Worm (Caenorhabditis elegans) whole organism, L1 larva: ENCODE data around the gene C17C3.1.
"Not testable (repeated sequence)": the region's sequence is repeated elsewhere in the genome, so short reads cannot be mapped to it uniquely, and the experiment has no call there.

Experiments used
- C16A3.4 ChIP-seq: fragments of 150-350 bp; optimal IDR thresholded peaks from 2 replicates; lab custom pipeline; 2014; ENCODE audit warnings: missing biosample characterization, missing genetic modification characterization
- aha-1 ChIP-seq: fragments of 150-350 bp; optimal IDR thresholded peaks from 2 replicates; lab custom pipeline; 2014; ENCODE audit warnings: missing biosample characterization, missing genetic modification characterization
- alr-1 ChIP-seq: fragments of 200-800 bp; sonication (Bioruptor generic); optimal IDR thresholded peaks from 2 replicates; lab custom pipeline; 2018; ENCODE audit warnings: borderline replicate concordance, mild to moderate bottlenecking, missing genetic modification characterization, missing compliant biosample characterization
- ceh-8 ChIP-seq: fragments of 200-800 bp; sonication (Bioruptor generic); optimal IDR thresholded peaks from 2 replicates; lab custom pipeline; 2018; ENCODE audit warnings: mild to moderate bottlenecking, missing genetic modification characterization, moderate library complexity, missing compliant biosample characterization
- ceh-82 ChIP-seq, 3 experiments: fragments of 150-350 bp in 1 of 3; sonication (generic microtip) in 2 of 3; optimal IDR thresholded peaks; 2 replicates each; lab custom pipeline; 2014 to 2017; ENCODE audit warnings: missing biosample characterization in 3 of 3, missing genetic modification characterization in 3 of 3
- ceh-88 ChIP-seq: fragments of 200-800 bp; sonication (Bioruptor generic); IDR thresholded peaks from 2 replicates; pipeline ENCODE4 v1.3.6; 2022; ENCODE audit warnings: missing genetic modification characterization, missing compliant biosample characterization
- ceh-90 ChIP-seq: sonication (generic microtip); optimal IDR thresholded peaks from 2 replicates; lab custom pipeline; 2016; ENCODE audit warnings: missing genetic modification characterization, missing compliant biosample characterization
- ces-1 ChIP-seq: fragments of 150-350 bp; optimal IDR thresholded peaks from 2 replicates; lab custom pipeline; 2014; ENCODE audit warnings: missing biosample characterization, missing genetic modification reagents, missing genetic modification characterization
- elt-2 ChIP-seq: sonication (generic microtip); optimal IDR thresholded peaks from 2 replicates; lab custom pipeline; 2016; ENCODE audit warnings: missing genetic modification characterization, mild to moderate bottlenecking, inconsistent platforms, missing compliant biosample characterization, missing genetic modification reagents
- elt-3 ChIP-seq, 6 experiments: fragments of 150-350 bp in 1 of 6; sonication (generic microtip); optimal IDR thresholded peaks; 2 replicates each; lab custom pipeline; 2017 to 2018; ENCODE audit warnings: missing biosample characterization in 6 of 6, missing genetic modification characterization in 6 of 6, inconsistent platforms in 1 of 6
- fkh-10 ChIP-seq: sonication (generic microtip); optimal IDR thresholded peaks from 2 replicates; lab custom pipeline; 2017; ENCODE audit warnings: missing biosample characterization, missing genetic modification reagents, missing genetic modification characterization
- fkh-4 ChIP-seq: sonication (generic microtip); optimal IDR thresholded peaks from 2 replicates; lab custom pipeline; 2016; ENCODE audit warnings: missing compliant biosample characterization, missing genetic modification characterization, borderline replicate concordance
- irx-1 ChIP-seq: sonication (generic microtip); optimal IDR thresholded peaks from 2 replicates; lab custom pipeline; 2016; ENCODE audit warnings: missing genetic modification characterization, missing compliant biosample characterization
- isw-1 ChIP-seq: fragments of 200-800 bp; sonication (Bioruptor generic); IDR thresholded peaks from 2 replicates; pipeline ENCODE4 v1.3.6; 2022; ENCODE audit warnings: missing genetic modification characterization, missing compliant biosample characterization
- lin-15B ChIP-seq: fragments of 150-350 bp; sonication (generic microtip); optimal IDR thresholded peaks from 3 replicates; lab custom pipeline; 2014; ENCODE audit warnings: missing biosample characterization, missing genetic modification characterization
- lir-3 ChIP-seq: sonication (generic microtip); optimal IDR thresholded peaks from 2 replicates; lab custom pipeline; 2016; ENCODE audit warnings: mild to moderate bottlenecking, missing genetic modification characterization, moderate library complexity, missing compliant biosample characterization; ENCODE audit not compliant: poor library complexity
- mef-2 ChIP-seq: fragments of 150-350 bp; optimal IDR thresholded peaks from 2 replicates; lab custom pipeline; 2014; ENCODE audit warnings: missing biosample characterization, missing genetic modification characterization
- mep-1 ChIP-seq: fragments of 150-350 bp; optimal IDR thresholded peaks from 2 replicates; lab custom pipeline; 2014; ENCODE audit warnings: missing biosample characterization, missing genetic modification characterization
- nhr-20 ChIP-seq: sonication (generic microtip); optimal IDR thresholded peaks from 2 replicates; lab custom pipeline; 2016; ENCODE audit warnings: mild to moderate bottlenecking, missing genetic modification characterization, missing compliant biosample characterization
- nhr-71 ChIP-seq: sonication (generic microtip); optimal IDR thresholded peaks from 2 replicates; lab custom pipeline; 2016; ENCODE audit warnings: mild to moderate bottlenecking, missing genetic modification characterization, moderate library complexity, missing compliant biosample characterization
- nhr-84 ChIP-seq: sonication (generic microtip); optimal IDR thresholded peaks from 2 replicates; lab custom pipeline; 2017; ENCODE audit warnings: missing biosample characterization, missing genetic modification characterization
- pag-3 ChIP-seq: sonication (generic microtip); optimal IDR thresholded peaks from 2 replicates; lab custom pipeline; 2017; ENCODE audit warnings: missing genetic modification characterization, mild to moderate bottlenecking, missing compliant biosample characterization, antibody characterized with exemption, borderline replicate concordance; ENCODE audit not compliant: insufficient read depth
- pqm-1 ChIP-seq: sonication (generic microtip); optimal IDR thresholded peaks from 3 replicates; lab custom pipeline; 2017; ENCODE audit warnings: missing biosample characterization, missing genetic modification characterization
- snpc-4 ChIP-seq: fragments of 150-350 bp; optimal IDR thresholded peaks from 2 replicates; lab custom pipeline; 2014; ENCODE audit warnings: missing biosample characterization, missing genetic modification characterization
- sox-4 ChIP-seq: sonication (generic microtip); optimal IDR thresholded peaks from 2 replicates; lab custom pipeline; 2016; ENCODE audit warnings: missing genetic modification characterization, missing compliant biosample characterization
- sptf-1 ChIP-seq: fragments of 150-350 bp; optimal IDR thresholded peaks from 2 replicates; lab custom pipeline; 2014; ENCODE audit warnings: missing biosample characterization, missing genetic modification characterization
- tlp-1 ChIP-seq: fragments of 150-350 bp; optimal IDR thresholded peaks from 2 replicates; lab custom pipeline; 2014; ENCODE audit warnings: missing biosample characterization, missing genetic modification characterization
- unc-130 ChIP-seq: fragments of 150-350 bp; optimal IDR thresholded peaks from 2 replicates; lab custom pipeline; 2017; ENCODE audit warnings: missing biosample characterization, missing genetic modification characterization, inconsistent platforms
- unc-30 ChIP-seq: sonication (generic microtip); optimal IDR thresholded peaks from 2 replicates; lab custom pipeline; 2017; ENCODE audit warnings: missing biosample characterization, missing genetic modification characterization
- unc-62 ChIP-seq: fragments of 150-350 bp; optimal IDR thresholded peaks from 2 replicates; lab custom pipeline; 2014; ENCODE audit warnings: missing biosample characterization, missing genetic modification reagents, missing genetic modification characterization
- xbp-1 ChIP-seq: sonication (generic microtip); optimal IDR thresholded peaks from 2 replicates; lab custom pipeline; 2016; ENCODE audit warnings: missing genetic modification characterization, missing compliant biosample characterization
- zip-4 ChIP-seq: fragments of 200-800 bp; sonication (Bioruptor generic); optimal IDR thresholded peaks from 2 replicates; lab custom pipeline; 2018; ENCODE audit warnings: mild to moderate bottlenecking, missing genetic modification characterization, moderate library complexity, missing compliant biosample characterization
- ztf-4 ChIP-seq: fragments of 150-350 bp; optimal IDR thresholded peaks from 2 replicates; lab custom pipeline; 2014; ENCODE audit warnings: missing biosample characterization, missing genetic modification characterization

Gene C17C3.1

DNA sequence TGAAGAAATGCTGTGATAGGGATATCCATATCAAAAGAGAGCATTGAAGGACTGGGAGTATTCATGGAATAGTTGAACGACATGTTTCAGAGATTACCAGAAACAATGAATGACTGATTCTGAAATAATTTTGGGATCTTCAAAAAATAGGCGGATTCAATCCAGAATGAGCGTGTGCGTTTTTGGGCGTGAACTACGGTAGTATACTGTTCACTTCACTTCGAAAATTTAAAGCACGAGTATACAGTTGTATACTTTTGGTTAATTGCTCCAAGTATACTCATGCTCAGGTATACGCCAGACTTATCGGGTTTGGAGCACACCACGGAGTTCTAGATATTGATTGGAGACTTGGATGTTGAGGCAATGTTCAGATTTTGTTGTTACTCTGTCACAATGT lies 45.1 kb upstream of the C17C3.1 start, which contains the start of gene tbx-35:
tbx-35 (minus strand) TSS at position 101 of the 400 bp plus-strand sequence.
- TF ChIP-seq isw-1 (GFP tag; lab: Robert Waterston, UW): no peak
- no peak for TF ChIP-seq unc-62
- no peak for TF ChIP-seq unc-30
- TF ChIP-seq alr-1 (tag; lab: Kevin White, UChicago): no peak
- TF ChIP-seq C16A3.4 (tag; lab: Kevin White, UChicago): no peak
- no peak for TF ChIP-seq lin-15B (tag; lab: Kevin White, UChicago)
- no peak for TF ChIP-seq irx-1 (tag; lab: Kevin White, UChicago)
- TF ChIP-seq nhr-71 (tag; lab: Kevin White, UChicago): no peak
- no peak for TF ChIP-seq fkh-4 (tag; lab: Kevin White, UChicago)
- no peak for TF ChIP-seq nhr-20 (tag; lab: Kevin White, UChicago)
- no peak for TF ChIP-seq pag-3
- no peak for TF ChIP-seq lir-3 (tag; lab: Kevin White, UChicago)
- no peak for TF ChIP-seq xbp-1
- TF ChIP-seq ces-1 (GFP tag; lab: Kevin White, UChicago): no peak
- TF ChIP-seq snpc-4 (tag; lab: Kevin White, UChicago): no peak
- no peak for TF ChIP-seq elt-2 (tag; lab: Kevin White, UChicago)
- no peak for TF ChIP-seq nhr-84 (tag; lab: Kevin White, UChicago)
- TF ChIP-seq ceh-82 (tag; optimal IDR thresholded peaks at IDR 0.05; lab: Kevin White, UChicago): no peak
- TF ChIP-seq mep-1 (tag; lab: Kevin White, UChicago): no peak
- TF ChIP-seq elt-3 (tag; optimal IDR thresholded peaks at IDR 0.05; lab: Kevin White, UChicago): no peak

DNA sequence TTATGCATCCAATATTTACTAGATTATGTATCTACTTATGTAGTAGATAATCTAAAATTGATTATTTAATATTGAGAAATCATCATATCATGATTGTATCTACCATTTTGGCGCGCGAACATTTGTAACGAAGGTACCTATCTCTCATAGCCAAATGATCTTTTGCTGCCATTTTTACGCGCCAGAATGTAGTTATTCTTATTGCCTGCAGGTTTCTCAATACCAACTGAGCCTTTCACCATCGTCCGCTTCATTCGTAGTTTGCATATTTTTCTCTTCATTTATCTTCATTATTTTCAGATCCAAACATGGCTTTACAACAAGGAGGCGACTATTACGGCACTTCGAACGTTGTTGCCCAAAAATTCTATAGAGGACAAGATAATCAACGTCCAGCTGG lies 42.5 kb upstream of the C17C3.1 start, which contains the start of gene ZK177.1:
ZK177.1 (plus strand) TSS at position 301 of the 400 bp plus-strand sequence.
- TF ChIP-seq tlp-1 (no peak), ceh-88 (GFP tag; lab: Robert Waterston, UW) (no peak), unc-130 (tag; lab: Kevin White, UChicago) (no peak), ztf-4 (no peak), ceh-8 (GFP tag; lab: Kevin White, UChicago) (no peak), aha-1 (tag; lab: Kevin White, UChicago) (no peak), unc-62 (no peak), sptf-1 (tag; lab: Kevin White, UChicago) (no peak)

DNA sequence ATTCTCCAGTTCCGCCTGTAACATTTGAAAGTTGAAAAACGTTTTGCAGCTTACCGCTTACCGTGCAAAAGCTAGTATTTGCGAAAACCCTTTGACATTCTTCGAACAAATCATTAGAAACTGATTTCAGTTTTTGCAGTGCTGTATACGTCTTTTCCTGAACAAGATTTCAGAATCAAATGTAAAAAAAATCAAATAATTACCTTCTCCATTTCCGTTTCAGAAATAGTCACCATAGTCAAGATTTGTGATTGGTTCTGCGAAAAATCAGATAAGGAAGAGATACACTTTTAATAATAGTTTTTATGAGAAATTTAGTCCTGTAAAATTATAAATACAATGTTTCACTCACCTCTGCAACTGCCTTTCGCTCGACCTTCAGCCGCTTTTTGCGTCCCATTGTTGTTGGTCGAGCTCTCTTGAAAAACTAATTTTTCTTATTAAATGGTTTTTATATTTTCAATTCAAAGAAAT lies 38.5 kb upstream of the C17C3.1 start, which contains the start of gene C17C3.9:
C17C3.9 (minus strand) TSS at position 424 of the 474 bp plus-strand sequence.
- no peak for TF ChIP-seq ceh-90
- TF ChIP-seq aha-1 (tag; lab: Kevin White, UChicago): no peak
- TF ChIP-seq zip-4: no peak
- no peak for TF ChIP-seq mef-2
- TF ChIP-seq, all 84 proteins: peak for 0

DNA sequence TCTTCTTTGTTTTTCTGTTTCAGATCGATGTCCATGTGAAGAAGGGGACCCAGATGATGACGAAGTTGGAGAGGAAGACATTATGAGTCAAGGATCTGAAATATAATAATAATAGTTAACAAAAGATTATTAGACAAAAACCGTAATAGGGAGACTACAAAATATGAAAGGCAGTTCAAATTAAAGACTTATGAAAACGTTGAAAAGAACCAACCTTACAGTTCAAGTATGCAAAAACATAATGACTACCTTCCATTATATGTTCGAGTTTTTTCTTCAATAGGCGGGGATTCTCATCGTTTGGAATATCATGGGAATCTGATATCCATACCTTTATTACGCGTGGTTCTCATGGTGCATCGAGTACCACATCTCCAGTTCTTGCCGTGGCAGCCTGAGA lies 36.7 kb upstream of the C17C3.1 start, which contains the start of gene hlh-26:
hlh-26 (minus strand) TSS at position 101 of the 400 bp plus-strand sequence.
- TF ChIP-seq sox-4 (tag; lab: Kevin White, UChicago): no peak
- no peak for TF ChIP-seq snpc-4 (tag; lab: Kevin White, UChicago)
- TF ChIP-seq pqm-1: no peak

DNA sequence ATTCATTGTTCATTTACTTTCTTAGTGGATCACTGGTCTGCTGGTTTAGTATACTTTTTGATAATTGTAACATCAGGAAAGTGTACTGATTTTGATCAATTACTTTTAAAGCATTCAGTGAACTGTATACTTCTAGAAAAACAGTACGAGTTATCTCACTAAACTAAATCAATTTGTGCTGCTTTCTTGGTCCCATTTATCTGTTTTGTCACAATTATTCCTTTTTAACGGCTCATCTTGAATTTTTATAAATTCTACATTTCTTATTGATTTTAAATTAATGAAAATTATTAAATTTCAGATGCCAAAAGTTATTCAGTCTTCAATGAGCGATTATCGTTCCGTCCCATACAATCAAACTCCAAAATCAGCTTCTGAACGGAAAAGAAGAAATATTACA lies 35.4 kb upstream of the C17C3.1 start, which contains the start of gene hlh-25:
hlh-25 (plus strand) TSS at position 301 of the 400 bp plus-strand sequence.
- TF ChIP-seq alr-1 (tag; lab: Kevin White, UChicago); fkh-10 (GFP tag; lab: Kevin White, UChicago); sox-4 (tag; lab: Kevin White, UChicago): not testable (repeated sequence)
- TF ChIP-seq, all 84 proteins: peak for 0; not testable (repeated sequence) for 84
